Fruit fly (Drosophila melanogaster) whole organism, embryonic: Measurements from ENCODE around the gene shi.

Experiments used
- Adf1 ChIP-seq: fragments of 200-800 bp; sonication (Bioruptor generic); IDR thresholded peaks from 2 replicates; pipeline ENCODE4 v1.3.6; 2022; ENCODE audit warnings: missing biosample characterization, missing genetic modification characterization
- CG10267 ChIP-seq: fragments of 200-800 bp; sonication (Bioruptor generic); optimal IDR thresholded peaks from 2 replicates; lab custom pipeline; 2018; ENCODE audit warnings: missing biosample characterization, mild to moderate bottlenecking, missing genetic modification characterization, moderate library complexity
- CG10979 ChIP-seq: fragments of 200-800 bp; sonication (Bioruptor generic); optimal IDR thresholded peaks from 2 replicates; lab custom pipeline; 2018; ENCODE audit warnings: missing biosample characterization, mild to moderate bottlenecking, missing genetic modification characterization, moderate library complexity
- CG11093 ChIP-seq: fragments of 200-800 bp; sonication (Bioruptor generic); IDR thresholded peaks from 3 replicates; pipeline ENCODE4 v1.3.6; 2022; ENCODE audit warnings: missing biosample characterization, missing genetic modification characterization
- CG12236 ChIP-seq: fragments of 200-800 bp; sonication (Bioruptor generic); optimal IDR thresholded peaks from 2 replicates; lab custom pipeline; 2016; ENCODE audit warnings: missing biosample characterization, missing genetic modification characterization
- CG12391 ChIP-seq: fragments of 200-800 bp; sonication (Bioruptor generic); optimal IDR thresholded peaks from 3 replicates; lab custom pipeline; 2018; ENCODE audit warnings: missing biosample characterization, mild to moderate bottlenecking, missing genetic modification characterization, moderate library complexity
- CG14710 ChIP-seq: fragments of 200-800 bp; sonication (Bioruptor generic); optimal IDR thresholded peaks from 3 replicates; lab custom pipeline; 2019; ENCODE audit warnings: missing biosample characterization, mild to moderate bottlenecking, missing genetic modification characterization, moderate library complexity
- CG14965 ChIP-seq: fragments of 200-800 bp; sonication (Bioruptor generic); optimal IDR thresholded peaks from 2 replicates; lab custom pipeline; 2016; ENCODE audit warnings: missing biosample characterization, missing genetic modification characterization, borderline replicate concordance
- CG15696 ChIP-seq: fragments of 200-800 bp; sonication (Bioruptor generic); optimal IDR thresholded peaks from 2 replicates; lab custom pipeline; 2019; ENCODE audit warnings: missing biosample characterization, mild to moderate bottlenecking, missing genetic modification characterization, moderate library complexity
- CG18599 ChIP-seq: fragments of 200-800 bp; sonication (Bioruptor generic); optimal IDR thresholded peaks from 3 replicates; lab custom pipeline; 2017; ENCODE audit warnings: missing biosample characterization, missing genetic modification characterization, mild to moderate bottlenecking, moderate library complexity, missing genetic modification reagents
- CG2678 ChIP-seq: fragments of 200-800 bp; sonication (Bioruptor generic); optimal IDR thresholded peaks from 3 replicates; lab custom pipeline; 2019; ENCODE audit warnings: missing biosample characterization, mild to moderate bottlenecking, missing genetic modification characterization, moderate library complexity
- CG2712 ChIP-seq: fragments of 200-800 bp; optimal IDR thresholded peaks from 3 replicates; lab custom pipeline; 2019; ENCODE audit warnings: missing biosample characterization, mild to moderate bottlenecking, missing genetic modification characterization, moderate library complexity
- CG31365 ChIP-seq: fragments of 200-800 bp; sonication (Bioruptor generic); optimal IDR thresholded peaks from 2 replicates; lab custom pipeline; 2018; ENCODE audit warnings: missing biosample characterization, mild to moderate bottlenecking, missing genetic modification characterization
- CG3163 ChIP-seq: fragments of 200-800 bp; sonication (Bioruptor generic); optimal IDR thresholded peaks from 3 replicates; lab custom pipeline; 2016; ENCODE audit warnings: missing biosample characterization, missing genetic modification characterization
- CG3281 ChIP-seq: fragments of 200-800 bp; sonication (Bioruptor generic); optimal IDR thresholded peaks from 3 replicates; lab custom pipeline; 2017; ENCODE audit warnings: missing biosample characterization, mild to moderate bottlenecking, missing genetic modification characterization
- CG33213 ChIP-seq: fragments of 200-800 bp; sonication (Bioruptor generic); optimal IDR thresholded peaks from 3 replicates; lab custom pipeline; 2016; ENCODE audit warnings: missing biosample characterization, missing genetic modification characterization
- CG3407 ChIP-seq: fragments of 200-800 bp; sonication (Bioruptor generic); optimal IDR thresholded peaks from 2 replicates; lab custom pipeline; 2018; ENCODE audit warnings: missing biosample characterization, mild to moderate bottlenecking, missing genetic modification characterization
- CG6654 ChIP-seq: fragments of 200-800 bp; sonication (Bioruptor generic); optimal IDR thresholded peaks from 2 replicates; lab custom pipeline; 2017; ENCODE audit warnings: missing biosample characterization, mild to moderate bottlenecking, missing genetic modification characterization
- CG6813 ChIP-seq: fragments of 200-800 bp; sonication (Bioruptor generic); optimal IDR thresholded peaks from 2 replicates; lab custom pipeline; 2017; ENCODE audit warnings: missing biosample characterization, missing genetic modification characterization, mild to moderate bottlenecking, moderate library complexity, missing genetic modification reagents
- CG7357 ChIP-seq: fragments of 200-800 bp; sonication (Bioruptor generic); IDR thresholded peaks from 3 replicates; pipeline ENCODE4 v1.3.6; 2022; ENCODE audit warnings: missing biosample characterization, missing genetic modification characterization
- CG7745 ChIP-seq: fragments of 200-800 bp; sonication (Bioruptor generic); optimal IDR thresholded peaks from 2 replicates; lab custom pipeline; 2018; ENCODE audit warnings: missing biosample characterization, mild to moderate bottlenecking, missing genetic modification characterization, moderate library complexity
- CG8281 ChIP-seq: fragments of 200-800 bp; sonication (Bioruptor generic); optimal IDR thresholded peaks from 2 replicates; lab custom pipeline; 2018; ENCODE audit warnings: missing biosample characterization, mild to moderate bottlenecking, missing genetic modification characterization, moderate library complexity
- Chrac-16 ChIP-seq: fragments of 200-800 bp; sonication (Bioruptor generic); optimal IDR thresholded peaks from 3 replicates; lab custom pipeline; 2016; ENCODE audit warnings: missing biosample characterization, missing genetic modification characterization
- Elba2 ChIP-seq: fragments of 200-800 bp; sonication (Bioruptor generic); optimal IDR thresholded peaks from 3 replicates; lab custom pipeline; 2016; ENCODE audit warnings: missing biosample characterization, missing genetic modification characterization
- MBD-R2 ChIP-seq: fragments of 200-800 bp; sonication (Bioruptor generic); IDR thresholded peaks from 2 replicates; pipeline ENCODE4 v1.3.6; 2022; ENCODE audit warnings: missing biosample characterization, missing genetic modification characterization
- Max ChIP-seq: fragments of 200-800 bp; sonication (Bioruptor generic); optimal IDR thresholded peaks from 2 replicates; lab custom pipeline; 2016; ENCODE audit warnings: missing biosample characterization, mild to moderate bottlenecking, missing genetic modification characterization
- Scr ChIP-seq: fragments of 200-800 bp; sonication (Bioruptor generic); IDR thresholded peaks from 2 replicates; pipeline ENCODE4 v1.3.6; 2022; ENCODE audit warnings: missing biosample characterization, missing genetic modification characterization; ENCODE audit not compliant: partially characterized antibody
- Sox102F ChIP-seq: fragments of 200-800 bp; sonication (Bioruptor generic); optimal IDR thresholded peaks from 2 replicates; lab custom pipeline; 2018; ENCODE audit warnings: missing biosample characterization, mild to moderate bottlenecking, missing genetic modification characterization, moderate library complexity
- Spps ChIP-seq: fragments of 200-800 bp; sonication (Bioruptor generic); optimal IDR thresholded peaks from 2 replicates; lab custom pipeline; 2018; ENCODE audit warnings: missing biosample characterization, mild to moderate bottlenecking, missing genetic modification characterization
- Trl ChIP-seq, 3 experiments: fragments of >200 bp in 2 of 3; fragments of 200-800 bp in 1 of 3; sonication (Bioruptor generic) in 1 of 3; optimal IDR thresholded peaks; 2 replicates in 1 of 3; 3 replicates in 2 of 3; lab custom pipeline; 2016 to 2017; ENCODE audit warnings: missing biosample characterization in 1 of 3, missing genetic modification characterization in 1 of 3
- Xbp1 ChIP-seq: fragments of 200-800 bp; sonication (Bioruptor generic); optimal IDR thresholded peaks from 3 replicates; lab custom pipeline; 2016; ENCODE audit warnings: missing biosample characterization, mild to moderate bottlenecking, missing genetic modification characterization
- bcd ChIP-seq: fragments of 200-800 bp; sonication (Bioruptor generic); optimal IDR thresholded peaks from 2 replicates; lab custom pipeline; 2017; ENCODE audit warnings: missing biosample characterization, mild to moderate bottlenecking, missing genetic modification characterization
- caup ChIP-seq: fragments of 200-800 bp; sonication (Bioruptor generic); optimal IDR thresholded peaks from 3 replicates; lab custom pipeline; 2017; ENCODE audit warnings: missing biosample characterization, mild to moderate bottlenecking, missing genetic modification characterization, moderate library complexity; ENCODE audit not compliant: severe bottlenecking
- exex ChIP-seq: fragments of 200-800 bp; sonication (Bioruptor generic); optimal IDR thresholded peaks from 4 replicates; lab custom pipeline; 2018; ENCODE audit warnings: missing biosample characterization, mild to moderate bottlenecking, missing genetic modification characterization, moderate library complexity
- fd102C ChIP-seq: fragments of 200-800 bp; sonication (Bioruptor generic); optimal IDR thresholded peaks from 2 replicates; lab custom pipeline; 2018; ENCODE audit warnings: missing biosample characterization, mild to moderate bottlenecking, missing genetic modification characterization, moderate library complexity
- gem ChIP-seq: fragments of 200-800 bp; sonication (Bioruptor generic); optimal IDR thresholded peaks from 2 replicates; lab custom pipeline; 2019; ENCODE audit warnings: missing biosample characterization, mild to moderate bottlenecking, missing genetic modification characterization, moderate library complexity
- grau ChIP-seq: fragments of 200-800 bp; optimal IDR thresholded peaks from 3 replicates; lab custom pipeline; 2019; ENCODE audit warnings: missing biosample characterization, mild to moderate bottlenecking, missing genetic modification characterization, moderate library complexity
- hbn ChIP-seq: fragments of 200-800 bp; sonication (Bioruptor generic); IDR thresholded peaks from 2 replicates; pipeline ENCODE4 v1.3.6; 2022; ENCODE audit warnings: missing biosample characterization, missing genetic modification characterization; ENCODE audit not compliant: partially characterized antibody
- lab ChIP-seq: fragments of 200-800 bp; sonication (Bioruptor generic); optimal IDR thresholded peaks from 3 replicates; lab custom pipeline; 2017; ENCODE audit warnings: missing biosample characterization, missing genetic modification characterization, mild to moderate bottlenecking, moderate library complexity, missing genetic modification reagents
- lola ChIP-seq, 3 experiments: fragments of >200 bp in 2 of 3; fragments of 200-800 bp in 1 of 3; sonication (Bioruptor generic) in 1 of 3; optimal IDR thresholded peaks; 2 replicates each; lab custom pipeline; 2017 to 2019; ENCODE audit warnings: missing biosample characterization in 3 of 3, missing genetic modification characterization in 3 of 3, mild to moderate bottlenecking in 1 of 3, moderate library complexity in 1 of 3
- mirr ChIP-seq: fragments of 200-800 bp; sonication (Bioruptor generic); optimal IDR thresholded peaks from 3 replicates; lab custom pipeline; 2018; ENCODE audit warnings: missing biosample characterization, mild to moderate bottlenecking, missing genetic modification characterization
- otp ChIP-seq: fragments of 200-800 bp; sonication (Bioruptor generic); IDR thresholded peaks from 3 replicates; pipeline ENCODE4, ENCODE4 v1.3.6; 2022; ENCODE audit warnings: missing biosample characterization, missing genetic modification characterization
- p53 ChIP-seq: fragments of 200-800 bp; sonication (Bioruptor generic); optimal IDR thresholded peaks from 2 replicates; lab custom pipeline; 2016; ENCODE audit warnings: missing biosample characterization, missing genetic modification characterization
- seq ChIP-seq: fragments of 200-800 bp; sonication (Bioruptor generic); IDR thresholded peaks from 2 replicates; pipeline ENCODE4 v1.3.6; 2022; ENCODE audit warnings: missing biosample characterization, missing genetic modification characterization
- vfl ChIP-seq: fragments of 200-800 bp; sonication (Bioruptor generic); optimal IDR thresholded peaks from 2 replicates; lab custom pipeline; 2016; ENCODE audit warnings: missing biosample characterization, missing genetic modification characterization

The shi gene

DNA sequence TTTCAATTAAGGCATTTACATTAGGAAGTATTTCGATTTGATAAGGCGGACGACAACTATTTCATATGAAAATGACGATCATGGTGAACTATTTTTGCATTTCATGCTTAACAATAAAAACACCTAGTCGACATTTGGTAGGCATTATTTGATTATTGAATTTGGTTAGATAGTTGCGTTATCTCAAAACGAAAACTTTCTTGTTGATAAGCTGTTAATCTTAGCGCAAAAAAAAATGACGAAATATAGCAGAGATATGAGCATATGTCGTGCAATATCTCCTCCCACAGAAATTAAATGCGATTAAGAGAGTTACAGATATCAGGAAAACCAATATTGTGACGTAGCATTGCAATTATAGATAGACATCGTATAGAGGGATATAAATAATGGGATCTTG is 3.2 kb upstream of the shi start:
- no peak for TF ChIP-seq seq (GFP tag; lab: Robert Waterston, UW)
- no peak for TF ChIP-seq CG12236 (GFP tag; lab: Kevin White, UChicago)
- TF ChIP-seq exex (tag; lab: Kevin White, UChicago) = peak; percentile 89
- TF ChIP-seq vfl (GFP tag; lab: Kevin White, UChicago) = no peak
- TF ChIP-seq mirr (GFP tag; lab: Kevin White, UChicago) = peak; percentile 60
- TF ChIP-seq CG12391 (tag; lab: Kevin White, UChicago) = no peak
- TF ChIP-seq CG3281 (GFP tag; lab: Kevin White, UChicago) = no peak

DNA sequence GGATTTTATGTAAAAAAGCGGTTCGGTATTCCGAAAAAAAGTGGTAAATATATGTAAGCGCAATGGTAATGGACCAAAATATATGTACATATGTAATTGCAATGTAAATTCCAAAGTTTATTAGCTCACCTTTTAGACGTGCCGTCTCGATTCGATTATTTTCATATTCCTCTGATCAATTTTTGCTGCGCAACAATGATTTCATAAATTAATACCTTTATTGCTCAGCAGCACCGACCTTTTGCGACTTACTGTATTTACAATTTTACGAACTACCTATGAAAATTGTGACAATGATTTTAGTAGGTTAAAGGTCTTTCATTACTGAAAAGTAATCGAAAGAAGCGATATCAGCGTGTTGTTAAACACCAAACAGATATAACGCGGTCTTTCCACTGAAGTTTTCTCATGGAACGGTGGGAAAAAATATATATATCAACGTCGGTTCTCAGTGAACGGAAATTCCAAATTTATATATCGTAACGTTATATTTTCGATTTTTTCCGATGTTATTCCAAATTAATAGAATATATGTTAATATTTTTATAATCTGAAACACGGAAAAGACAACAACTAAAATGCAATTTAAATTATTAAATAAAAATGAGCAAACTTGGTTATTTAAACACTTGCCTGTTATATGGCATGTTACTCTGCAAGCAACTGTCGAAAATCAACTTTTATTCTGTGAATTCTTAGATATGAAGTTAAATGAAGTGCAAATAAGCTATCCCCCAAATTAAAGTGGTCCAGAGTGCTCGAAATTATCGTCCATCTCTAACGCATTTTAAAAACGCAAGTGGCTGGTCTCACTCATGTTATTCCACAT is 1.9 kb upstream of the shi start, which contains the start of the genes MSBP and CG15916:
Gene MSBP, minus strand, starts transcription at position 330 of the 829 bp plus-strand sequence.
Gene CG15916, plus strand, starts transcription at position 810 of the 829 bp plus-strand sequence.
- peak; percentile 66 for TF ChIP-seq CG14710 (tag; lab: Kevin White, UChicago)
- TF ChIP-seq CG11093 = 0 out of 3 replicates have a peak, but pooled peaks have one; percentile 42
- peak; percentile 19 for TF ChIP-seq Xbp1 (GFP tag; lab: Kevin White, UChicago)
- TF ChIP-seq hbn (GFP tag; lab: Robert Waterston, UW) = no peak
- peak; percentile 27 for TF ChIP-seq CG10979 (tag; lab: Kevin White, UChicago)
- TF ChIP-seq fd102C (GFP tag; lab: Kevin White, UChicago) = no peak
- no peak for TF ChIP-seq otp (GFP tag; lab: Robert Waterston, UW)
- TF ChIP-seq lola (GFP tag; optimal IDR thresholded peaks at IDR 0.05; lab: Kevin White, UChicago) = peak in 2 of 3 experiments; percentile 44 to 85
- peak; percentile 30; the same call in 1 of the 2 replicates for TF ChIP-seq Scr
- no peak for TF ChIP-seq p53
- TF ChIP-seq CG7357 (GFP tag; lab: Robert Waterston, UW) = peak; percentile 92
- no peak for TF ChIP-seq CG3163
- no peak for TF ChIP-seq Sox102F (GFP tag; lab: Kevin White, UChicago)
- TF ChIP-seq CG8281 (tag; lab: Kevin White, UChicago) = no peak
- TF ChIP-seq Spps = no peak
- peak; percentile 13 for TF ChIP-seq CG18599 (GFP tag; lab: Kevin White, UChicago)
- no peak for TF ChIP-seq CG6654 (GFP tag; lab: Kevin White, UChicago)
- peak; percentile 12 for TF ChIP-seq Max
- no peak for TF ChIP-seq CG33213 (GFP tag; lab: Kevin White, UChicago)
- peak; percentile 58 for TF ChIP-seq CG2678 (tag; lab: Kevin White, UChicago)
- TF ChIP-seq caup = no peak
- peak; percentile 39 for TF ChIP-seq bcd
- TF ChIP-seq Trl (optimal IDR thresholded peaks at IDR 0.05; lab: Kevin White, UChicago) = no peak
- TF ChIP-seq Trl (GFP tag; optimal IDR thresholded peaks at IDR 0.05; lab: Kevin White, UChicago) = no peak
- TF ChIP-seq CG10267 (tag; lab: Kevin White, UChicago) = peak; percentile 70
- TF ChIP-seq CG31365 (tag; lab: Kevin White, UChicago) = no peak
- TF ChIP-seq Elba2 (GFP tag; lab: Kevin White, UChicago) = peak; percentile 13
- TF ChIP-seq gem = peak; percentile 62
- TF ChIP-seq grau = peak; percentile 44
- TF ChIP-seq CG15696 = peak; percentile 12
- no peak for TF ChIP-seq CG6813 (GFP tag; lab: Kevin White, UChicago)
- peak; percentile 11; the same call in 1 of the 2 replicates for TF ChIP-seq MBD-R2 (GFP tag; lab: Robert Waterston, UW)
- TF ChIP-seq Adf1 = no peak
- peak; percentile 41 for TF ChIP-seq CG2712 (tag; lab: Kevin White, UChicago)
- TF ChIP-seq Chrac-16 (GFP tag; lab: Kevin White, UChicago) = peak; percentile 26
- TF ChIP-seq lab = no peak
- no peak for TF ChIP-seq CG14965 (GFP tag; lab: Kevin White, UChicago)
- no peak for TF ChIP-seq CG3407 (GFP tag; lab: Kevin White, UChicago)
- no peak for TF ChIP-seq CG7745 (tag; lab: Kevin White, UChicago)
